Worm (Caenorhabditis elegans) whole organism, L4 larva: ENCODE measurements around the gene cha-1.
A peak's percentile ranks its signal among the peaks of the same experiment; 100 is the strongest.

Source experiments
- D1046.2 ChIP-seq: fragments of 200-800 bp; sonication (Bioruptor generic); IDR thresholded peaks from 2 replicates; pipeline ENCODE4 v1.3.6; 2022; ENCODE audit warnings: missing genetic modification characterization, missing compliant biosample characterization
- F26F4.8 ChIP-seq: fragments of 200-800 bp; sonication (Bioruptor generic); conservative IDR thresholded peaks from 2 replicates; pipeline ENCODE4 v1.3.6; 2022; ENCODE audit warnings: missing genetic modification characterization, missing compliant biosample characterization
- T26A8.4 ChIP-seq: fragments of 200-800 bp; sonication (Bioruptor generic); IDR thresholded peaks from 2 replicates; pipeline ENCODE4 v1.3.6; 2022; ENCODE audit warnings: missing genetic modification characterization, missing compliant biosample characterization
- Y48G9A.11 ChIP-seq: fragments of 200-800 bp; sonication (Bioruptor generic); IDR thresholded peaks from 2 replicates; pipeline ENCODE4 v1.3.6; 2022; ENCODE audit warnings: missing genetic modification reagents, missing genetic modification characterization, missing compliant biosample characterization
- aly-2 ChIP-seq: sonication (generic microtip); optimal IDR thresholded peaks from 2 replicates; lab custom pipeline; 2018; ENCODE audit warnings: missing biosample characterization, missing genetic modification characterization
- arid-1 ChIP-seq: fragments of 200-800 bp; sonication (Bioruptor generic); conservative IDR thresholded peaks from 2 replicates; pipeline ENCODE4 v1.3.6; 2022; ENCODE audit warnings: missing genetic modification reagents, missing genetic modification characterization, missing compliant biosample characterization
- attf-4 ChIP-seq: sonication (generic microtip); optimal IDR thresholded peaks from 3 replicates; lab custom pipeline; 2017; ENCODE audit warnings: missing biosample characterization, missing genetic modification characterization
- ceh-32 ChIP-seq: sonication (generic microtip); optimal IDR thresholded peaks from 2 replicates; lab custom pipeline; 2016; ENCODE audit warnings: mild to moderate bottlenecking, missing genetic modification characterization, missing compliant biosample characterization; ENCODE audit not compliant: poor library complexity
- ceh-44 ChIP-seq: fragments of 200-800 bp; sonication (Bioruptor generic); IDR thresholded peaks from 2 replicates; pipeline ENCODE4 v1.3.6; 2022; ENCODE audit warnings: missing genetic modification reagents, missing genetic modification characterization, missing compliant biosample characterization
- ceh-82 ChIP-seq: sonication (generic microtip); optimal IDR thresholded peaks from 2 replicates; lab custom pipeline; 2017; ENCODE audit warnings: missing biosample characterization, missing genetic modification characterization
- ces-1 ChIP-seq: fragments of 150-350 bp; sonication (generic microtip); optimal IDR thresholded peaks from 4 replicates; lab custom pipeline; 2014; ENCODE audit warnings: missing biosample characterization, missing genetic modification reagents, missing genetic modification characterization
- ctbp-1 ChIP-seq: fragments of 200-800 bp; sonication (Bioruptor generic); IDR thresholded peaks from 2 replicates; pipeline ENCODE4 v1.3.6; 2022; ENCODE audit warnings: missing genetic modification reagents, missing genetic modification characterization, missing compliant biosample characterization
- dmd-8 ChIP-seq: fragments of 200-800 bp; sonication (Bioruptor generic); IDR thresholded peaks from 2 replicates; pipeline ENCODE4 v1.3.6; 2022; ENCODE audit warnings: missing genetic modification characterization, missing compliant biosample characterization
- dmd-9 ChIP-seq: fragments of 200-800 bp; sonication (Bioruptor generic); IDR thresholded peaks from 2 replicates; pipeline ENCODE4 v1.3.6; 2022; ENCODE audit warnings: missing genetic modification reagents, missing genetic modification characterization, missing compliant biosample characterization
- duxl-1 ChIP-seq: sonication (generic microtip); optimal IDR thresholded peaks from 2 replicates; lab custom pipeline; 2016; ENCODE audit warnings: mild to moderate bottlenecking, missing genetic modification characterization, moderate library complexity, missing compliant biosample characterization; ENCODE audit not compliant: poor library complexity
- dve-1 ChIP-seq: sonication (generic microtip); optimal IDR thresholded peaks from 2 replicates; lab custom pipeline; 2017; ENCODE audit warnings: antibody characterized with exemption, mild to moderate bottlenecking, missing genetic modification characterization, missing compliant biosample characterization; ENCODE audit not compliant: insufficient read depth
- fos-1 ChIP-seq: fragments of 150-350 bp; optimal IDR thresholded peaks from 2 replicates; lab custom pipeline; 2014; ENCODE audit warnings: missing biosample characterization, missing genetic modification characterization
- gei-8 ChIP-seq: fragments of 200-800 bp; sonication (Bioruptor generic); optimal IDR thresholded peaks from 2 replicates; lab custom pipeline; 2018; ENCODE audit warnings: mild to moderate bottlenecking, missing genetic modification characterization, missing compliant biosample characterization
- hif-1 ChIP-seq, 2 experiments: sonication (generic microtip); optimal IDR thresholded peaks; 2 replicates each; lab custom pipeline; 2016 to 2017; ENCODE audit warnings: missing compliant biosample characterization in 2 of 2, missing genetic modification characterization in 2 of 2, missing genetic modification reagents in 2 of 2, missing genotype in 2 of 2, mild to moderate bottlenecking in 1 of 2
- hlh-11 ChIP-seq: fragments of 200-800 bp; sonication (Bioruptor generic); optimal IDR thresholded peaks from 2 replicates; lab custom pipeline; 2018; ENCODE audit warnings: mild to moderate bottlenecking, missing genetic modification characterization, missing compliant biosample characterization
- hlh-30 ChIP-seq: sonication (generic microtip); optimal IDR thresholded peaks from 2 replicates; lab custom pipeline; 2017; ENCODE audit warnings: antibody characterized with exemption, mild to moderate bottlenecking, missing genetic modification characterization, missing compliant biosample characterization; ENCODE audit not compliant: insufficient read depth
- hmg-1.1 ChIP-seq: fragments of 200-800 bp; sonication (Bioruptor generic); IDR thresholded peaks from 2 replicates; pipeline ENCODE4 v1.3.6; 2022; ENCODE audit warnings: missing genetic modification reagents, missing genetic modification characterization, missing compliant biosample characterization
- jun-1 ChIP-seq: fragments of 150-350 bp; optimal IDR thresholded peaks from 2 replicates; lab custom pipeline; 2014; ENCODE audit warnings: missing biosample characterization, missing genetic modification reagents, missing genetic modification characterization
- lin-38 ChIP-seq: fragments of 200-800 bp; sonication (Bioruptor generic); IDR thresholded peaks from 2 replicates; pipeline ENCODE4 v1.3.6; 2022; ENCODE audit warnings: missing genetic modification reagents, missing genetic modification characterization, missing compliant biosample characterization
- lsy-2 ChIP-seq, 2 experiments: fragments of 150-350 bp in 1 of 2; sonication (generic microtip) in 1 of 2; optimal IDR thresholded peaks; 2 replicates each; lab custom pipeline; 2014 to 2017; ENCODE audit warnings: missing biosample characterization in 2 of 2, missing genetic modification characterization in 2 of 2
- madf-9 ChIP-seq: fragments of 200-800 bp; sonication (Bioruptor generic); conservative IDR thresholded peaks from 2 replicates; pipeline ENCODE4 v1.3.6; 2022; ENCODE audit warnings: missing genetic modification reagents, missing genetic modification characterization, missing compliant biosample characterization
- mep-1 ChIP-seq: fragments of 150-350 bp; sonication (generic microtip); optimal IDR thresholded peaks from 3 replicates; lab custom pipeline; 2014; ENCODE audit warnings: missing biosample characterization, missing genetic modification characterization
- mxl-2 ChIP-seq: fragments of 200-800 bp; sonication (Bioruptor generic); conservative IDR thresholded peaks from 2 replicates; pipeline ENCODE4 v1.3.6; 2022; ENCODE audit warnings: missing genetic modification reagents, missing genetic modification characterization, missing compliant biosample characterization
- mxl-3 ChIP-seq: fragments of 200-800 bp; sonication (Bioruptor generic); optimal IDR thresholded peaks from 2 replicates; lab custom pipeline; 2018; ENCODE audit warnings: mild to moderate bottlenecking, missing genetic modification characterization, missing compliant biosample characterization
- nhr-10 ChIP-seq: fragments of 150-350 bp; optimal IDR thresholded peaks from 2 replicates; lab custom pipeline; 2014; ENCODE audit warnings: missing biosample characterization, missing genetic modification characterization
- nhr-25 ChIP-seq: sonication (generic microtip); optimal IDR thresholded peaks from 2 replicates; lab custom pipeline; 2017; ENCODE audit warnings: missing genetic modification characterization, mild to moderate bottlenecking, missing compliant biosample characterization, antibody characterized with exemption, moderate library complexity, borderline replicate concordance; ENCODE audit not compliant: insufficient read depth
- nhr-28 ChIP-seq: fragments of 150-350 bp; optimal IDR thresholded peaks from 2 replicates; lab custom pipeline; 2014; ENCODE audit warnings: missing biosample characterization, missing genetic modification characterization
- nhr-48 ChIP-seq: sonication (generic microtip); optimal IDR thresholded peaks from 2 replicates; lab custom pipeline; 2016; ENCODE audit warnings: mild to moderate bottlenecking, missing genetic modification characterization, missing compliant biosample characterization
- pha-4 ChIP-seq, 2 experiments: fragments of 150-350 bp in 1 of 2; fragments of 200-800 bp in 1 of 2; sonication (Bioruptor generic) in 1 of 2; IDR thresholded peaks in 1 of 2; optimal IDR thresholded peaks in 1 of 2; 2 replicates each; pipeline versions ENCODE4 v1.3.6 to Lab custom; 2014 to 2022; ENCODE audit warnings: missing genetic modification characterization in 2 of 2, missing genetic modification reagents in 2 of 2, missing biosample characterization in 1 of 2, missing compliant biosample characterization in 1 of 2
- php-3 ChIP-seq: fragments of 200-800 bp; sonication (Bioruptor generic); IDR thresholded peaks from 2 replicates; pipeline ENCODE4 v1.3.6; 2022; ENCODE audit warnings: missing genetic modification reagents, missing genetic modification characterization, missing compliant biosample characterization
- pqm-1 ChIP-seq: sonication (generic microtip); optimal IDR thresholded peaks from 2 replicates; lab custom pipeline; 2017; ENCODE audit warnings: missing biosample characterization, missing genetic modification characterization
- saeg-2 ChIP-seq: fragments of 200-800 bp; sonication (Bioruptor generic); IDR thresholded peaks from 2 replicates; pipeline ENCODE4 v1.3.6; 2022; ENCODE audit warnings: missing genetic modification reagents, missing genetic modification characterization, missing compliant biosample characterization
- sdz-12 ChIP-seq: fragments of 200-800 bp; sonication (Bioruptor generic); optimal IDR thresholded peaks from 2 replicates; lab custom pipeline; 2018; ENCODE audit warnings: mild to moderate bottlenecking, missing genetic modification characterization, missing compliant biosample characterization
- set-16 ChIP-seq: fragments of 200-800 bp; sonication (Bioruptor generic); IDR thresholded peaks from 2 replicates; pipeline ENCODE4 v1.3.6; 2022; ENCODE audit warnings: missing genetic modification reagents, missing genetic modification characterization, missing compliant biosample characterization
- snpc-1.2 ChIP-seq: fragments of 200-800 bp; sonication (Bioruptor generic); IDR thresholded peaks from 2 replicates; pipeline ENCODE4 v1.3.6; 2022; ENCODE audit warnings: missing genetic modification reagents, missing genetic modification characterization, missing compliant biosample characterization
- spr-1 ChIP-seq: sonication (generic microtip); optimal IDR thresholded peaks from 2 replicates; lab custom pipeline; 2016; ENCODE audit warnings: mild to moderate bottlenecking, missing genetic modification characterization, missing compliant biosample characterization
- tra-1 ChIP-seq: fragments of 200-800 bp; sonication (Bioruptor generic); IDR thresholded peaks from 2 replicates; pipeline ENCODE4 v1.3.6; 2022; ENCODE audit warnings: missing genetic modification reagents, missing genetic modification characterization, missing compliant biosample characterization
- unc-39 ChIP-seq: sonication (generic microtip); optimal IDR thresholded peaks from 2 replicates; lab custom pipeline; 2017; ENCODE audit warnings: missing biosample characterization, missing genetic modification characterization
- unc-62 ChIP-seq, 3 experiments: fragments of 150-350 bp in 1 of 3; sonication (generic microtip); optimal IDR thresholded peaks in 2 of 3; peaks in 1 of 3; 1 replicate in 1 of 3; 2 replicates in 2 of 3; lab custom pipeline; 2014 to 2017; ENCODE audit warnings: missing biosample characterization in 3 of 3, missing genetic modification characterization in 3 of 3, missing genetic modification reagents in 3 of 3, missing genotype in 1 of 3
- vab-7 ChIP-seq: fragments of 200-800 bp; sonication (Bioruptor generic); IDR thresholded peaks from 2 replicates; pipeline ENCODE4 v1.3.6; 2022; ENCODE audit warnings: missing genetic modification reagents, missing genetic modification characterization, missing compliant biosample characterization
- zfp-2 ChIP-seq: sonication (generic microtip); optimal IDR thresholded peaks from 2 replicates; lab custom pipeline; 2016; ENCODE audit warnings: mild to moderate bottlenecking, missing genetic modification characterization, missing compliant biosample characterization
- zip-11 ChIP-seq: fragments of 200-800 bp; sonication (Bioruptor generic); IDR thresholded peaks from 2 replicates; pipeline ENCODE4 v1.3.6; 2022; ENCODE audit warnings: missing genetic modification characterization, missing compliant biosample characterization
- zip-2 ChIP-seq: fragments of 150-350 bp; optimal IDR thresholded peaks from 2 replicates; lab custom pipeline; 2014; ENCODE audit warnings: missing biosample characterization, missing genetic modification characterization

cha-1 gene

DNA sequence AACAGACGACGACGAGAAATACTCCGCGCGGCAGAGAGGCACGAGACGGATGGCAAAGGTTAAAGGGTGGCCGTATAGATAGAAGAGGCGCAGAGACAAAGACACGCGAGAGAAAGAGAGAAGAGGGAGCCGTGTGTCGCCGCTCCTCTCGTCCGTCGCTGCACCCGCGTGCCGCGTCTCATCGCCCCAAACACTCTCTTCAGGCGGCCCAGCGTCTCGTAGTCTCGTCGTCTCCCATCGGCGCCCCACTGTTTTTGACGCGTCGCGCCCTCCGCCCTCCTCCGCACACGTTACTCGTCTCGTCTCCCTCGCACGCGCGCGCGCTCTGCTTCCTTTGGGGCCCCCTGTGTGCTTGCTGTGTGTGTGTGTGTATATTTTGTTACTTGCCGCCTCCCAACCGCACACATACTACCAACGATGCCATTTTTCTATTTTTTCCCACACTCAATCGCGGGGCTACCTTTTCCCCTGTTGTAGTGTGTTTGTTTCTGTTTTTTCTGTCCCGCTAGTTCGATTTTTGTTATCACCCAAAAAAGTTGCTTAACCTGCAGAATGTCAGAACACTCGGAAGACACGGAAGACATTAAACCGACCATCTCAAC is 12.1 kb upstream of the cha-1 start, which contains the start of gene madf-9 (continued):
- TF ChIP-seq zfp-2 (tag; lab: Kevin White, UChicago) (no peak), attf-4 (tag; lab: Kevin White, UChicago) (no peak), dmd-9 (GFP tag; lab: Robert Waterston, UW) (no peak), set-16 (GFP tag; lab: Robert Waterston, UW) (peak; percentile 100), hif-1 (tag; optimal IDR thresholded peaks at IDR 0.05; lab: Kevin White, UChicago) (peak in 1 of 2 experiments; percentile 77), sdz-12 (GFP tag; lab: Kevin White, UChicago) (no peak), lsy-2 (tag; optimal IDR thresholded peaks at IDR 0.05; lab: Kevin White, UChicago) (peak; percentile 37 to 44), pqm-1 (tag; lab: Kevin White, UChicago) (no peak), zip-11 (GFP tag; lab: Robert Waterston, UW) (no peak), T26A8.4 (GFP tag; lab: Robert Waterston, UW) (peak; percentile 77), spr-1 (tag; lab: Kevin White, UChicago) (peak; percentile 71), nhr-10 (tag; lab: Kevin White, UChicago) (no peak), aly-2 (tag; lab: Kevin White, UChicago) (no peak), D1046.2 (GFP tag; lab: Robert Waterston, UW) (no peak), unc-62 (GFP tag; optimal IDR thresholded peaks at IDR 0.05 in 1 of 2; lab: Kevin White, UChicago) (no peak), unc-62 (tag; optimal IDR thresholded peaks at IDR 0.05; lab: Kevin White, UChicago) (no peak), madf-9 (peak; percentile 98), nhr-28 (tag; lab: Kevin White, UChicago) (peak; percentile 64), mxl-3 (GFP tag; lab: Kevin White, UChicago) (peak; percentile 92), arid-1 (GFP tag; lab: Robert Waterston, UW) (0 out of 2 replicates have a peak, but pooled peaks have one; percentile 37), mep-1 (tag; lab: Kevin White, UChicago) (peak; percentile 68), gei-8 (no peak), jun-1 (tag; lab: Kevin White, UChicago) (no peak), fos-1 (tag; lab: Kevin White, UChicago) (no peak), snpc-1.2 (GFP tag; lab: Robert Waterston, UW) (no peak), F26F4.8 (GFP tag; lab: Robert Waterston, UW) (no peak), lin-38 (GFP tag; lab: Robert Waterston, UW) (peak; percentile 69), hmg-1.1 (GFP tag; lab: Robert Waterston, UW) (peak; percentile 94), unc-39 (tag; lab: Kevin White, UChicago) (no peak), dmd-8 (GFP tag; lab: Robert Waterston, UW) (no peak), nhr-48 (tag; lab: Kevin White, UChicago) (peak; percentile 89), saeg-2 (0 out of 2 replicates have a peak, but pooled peaks have one; percentile 64), ces-1 (no peak), ceh-44 (GFP tag; lab: Robert Waterston, UW) (no peak), Y48G9A.11 (no peak), hlh-30 (tag; lab: Kevin White, UChicago) (peak; percentile 83), mxl-2 (GFP tag; lab: Robert Waterston, UW) (0 out of 2 replicates have a peak, but pooled peaks have one; percentile 21), nhr-25 (tag; lab: Kevin White, UChicago) (no peak), ceh-82 (tag; lab: Kevin White, UChicago) (no peak), pha-4 (GFP tag; IDR thresholded peaks at IDR 0.05; lab: Robert Waterston, UW) (peak; percentile 78; the same call in 1 of the 2 replicates), pha-4 (tag; optimal IDR thresholded peaks at IDR 0.05; lab: Kevin White, UChicago) (no peak), hlh-11 (tag; lab: Kevin White, UChicago) (peak; percentile 92), php-3 (GFP tag; lab: Robert Waterston, UW) (peak; percentile 75), tra-1 (GFP tag; lab: Robert Waterston, UW) (0 out of 2 replicates have a peak, but pooled peaks have one; percentile 19), duxl-1 (tag; lab: Kevin White, UChicago) (no peak), ceh-32 (no peak), vab-7 (GFP tag; lab: Robert Waterston, UW) (peak; percentile 11; the same call in 1 of the 2 replicates), ctbp-1 (GFP tag; lab: Robert Waterston, UW) (peak; percentile 61), zip-2 (tag; lab: Kevin White, UChicago) (no peak), dve-1 (peak; percentile 45)
